Fruit fly (Drosophila melanogaster) whole organism, embryonic: Measurements from ENCODE around the gene spirit.
A peak's percentile ranks its signal among the peaks of the same experiment; 100 is the strongest.

Source experiments
- ATbp ChIP-seq: fragments of 200-800 bp; sonication (Bioruptor generic); optimal IDR thresholded peaks from 2 replicates; lab custom pipeline; 2017; ENCODE audit warnings: missing biosample characterization, mild to moderate bottlenecking, missing genetic modification characterization, missing genetic modification reagents
- BEAF-32 ChIP-seq: fragments of 200-800 bp; sonication (Bioruptor generic); optimal IDR thresholded peaks from 3 replicates; lab custom pipeline; 2017; ENCODE audit warnings: missing biosample characterization, missing genetic modification characterization, mild to moderate bottlenecking, moderate library complexity, missing genetic modification reagents
- C15 ChIP-seq: fragments of 200-800 bp; sonication (Bioruptor generic); IDR thresholded peaks from 3 replicates; pipeline ENCODE4 v1.3.6; 2022; ENCODE audit warnings: missing biosample characterization, missing genetic modification characterization
- CG10267 ChIP-seq: fragments of 200-800 bp; sonication (Bioruptor generic); optimal IDR thresholded peaks from 2 replicates; lab custom pipeline; 2018; ENCODE audit warnings: missing biosample characterization, mild to moderate bottlenecking, missing genetic modification characterization, moderate library complexity
- CG10959 ChIP-seq: fragments of 200-800 bp; sonication (Bioruptor generic); IDR thresholded peaks from 2 replicates; pipeline ENCODE4 v1.3.6; 2022; ENCODE audit warnings: missing biosample characterization, missing genetic modification characterization
- CG11093 ChIP-seq: fragments of 200-800 bp; sonication (Bioruptor generic); IDR thresholded peaks from 3 replicates; pipeline ENCODE4 v1.3.6; 2022; ENCODE audit warnings: missing biosample characterization, missing genetic modification characterization
- CG12391 ChIP-seq: fragments of 200-800 bp; sonication (Bioruptor generic); optimal IDR thresholded peaks from 3 replicates; lab custom pipeline; 2018; ENCODE audit warnings: missing biosample characterization, mild to moderate bottlenecking, missing genetic modification characterization, moderate library complexity
- CG12942 ChIP-seq: fragments of 200-800 bp; sonication (Bioruptor generic); optimal IDR thresholded peaks from 3 replicates; lab custom pipeline; 2016; ENCODE audit warnings: missing biosample characterization, missing genetic modification characterization
- CG13894 ChIP-seq: fragments of 200-800 bp; sonication (Bioruptor generic); optimal IDR thresholded peaks from 3 replicates; lab custom pipeline; 2018; ENCODE audit warnings: missing biosample characterization, mild to moderate bottlenecking, missing genetic modification characterization, moderate library complexity
- CG15011 ChIP-seq: fragments of 200-800 bp; sonication (Bioruptor generic); optimal IDR thresholded peaks from 3 replicates; lab custom pipeline; 2018; ENCODE audit warnings: missing biosample characterization, mild to moderate bottlenecking, missing genetic modification characterization
- CG15696 ChIP-seq: fragments of 200-800 bp; sonication (Bioruptor generic); optimal IDR thresholded peaks from 2 replicates; lab custom pipeline; 2019; ENCODE audit warnings: missing biosample characterization, mild to moderate bottlenecking, missing genetic modification characterization, moderate library complexity
- CG17359 ChIP-seq: fragments of 200-800 bp; sonication (Bioruptor generic); optimal IDR thresholded peaks from 3 replicates; lab custom pipeline; 2018; ENCODE audit warnings: missing biosample characterization, mild to moderate bottlenecking, missing genetic modification characterization, moderate library complexity
- CG1832 ChIP-seq: fragments of 200-800 bp; sonication (Bioruptor generic); optimal IDR thresholded peaks from 2 replicates; lab custom pipeline; 2017; ENCODE audit warnings: missing biosample characterization, mild to moderate bottlenecking, missing genetic modification characterization, inconsistent platforms
- CG3407 ChIP-seq: fragments of 200-800 bp; sonication (Bioruptor generic); optimal IDR thresholded peaks from 2 replicates; lab custom pipeline; 2018; ENCODE audit warnings: missing biosample characterization, mild to moderate bottlenecking, missing genetic modification characterization
- CG34422 ChIP-seq: fragments of 200-800 bp; sonication (Bioruptor generic); IDR thresholded peaks from 3 replicates; pipeline ENCODE4 v1.3.6; 2022; ENCODE audit warnings: missing biosample characterization, missing genetic modification characterization
- CG6175 ChIP-seq: fragments of 200-800 bp; sonication (Bioruptor generic); IDR thresholded peaks from 3 replicates; pipeline ENCODE4 v1.3.6; 2022; ENCODE audit warnings: missing biosample characterization, missing genetic modification characterization
- CG9817 ChIP-seq: fragments of 200-800 bp; sonication (Bioruptor generic); optimal IDR thresholded peaks from 2 replicates; lab custom pipeline; 2018; ENCODE audit warnings: missing biosample characterization, mild to moderate bottlenecking, missing genetic modification characterization, moderate library complexity
- Camta ChIP-seq: fragments of 200-800 bp; sonication (Bioruptor generic); optimal IDR thresholded peaks from 2 replicates; lab custom pipeline; 2016; ENCODE audit warnings: missing biosample characterization, missing genetic modification characterization
- Chrac-16 ChIP-seq: fragments of 200-800 bp; sonication (Bioruptor generic); optimal IDR thresholded peaks from 3 replicates; lab custom pipeline; 2016; ENCODE audit warnings: missing biosample characterization, missing genetic modification characterization
- Eip74EF ChIP-seq, 2 experiments: fragments of 200-800 bp in 1 of 2; fragments of >200 bp in 1 of 2; sonication (Bioruptor generic) in 1 of 2; optimal IDR thresholded peaks; 2 replicates each; lab custom pipeline; 2017 to 2019; ENCODE audit warnings: missing biosample characterization in 2 of 2, missing genetic modification characterization in 2 of 2, mild to moderate bottlenecking in 1 of 2, moderate library complexity in 1 of 2
- Ets97D ChIP-seq: fragments of 200-800 bp; sonication (Bioruptor generic); optimal IDR thresholded peaks from 3 replicates; lab custom pipeline; 2016; ENCODE audit warnings: missing biosample characterization, missing genetic modification characterization
- Fer2 ChIP-seq: fragments of 200-800 bp; sonication (Bioruptor generic); optimal IDR thresholded peaks from 2 replicates; lab custom pipeline; 2018; ENCODE audit warnings: missing biosample characterization, mild to moderate bottlenecking, missing genetic modification characterization, moderate library complexity
- HLHmδ ChIP-seq: fragments of 200-800 bp; sonication (Bioruptor generic); optimal IDR thresholded peaks from 2 replicates; lab custom pipeline; 2018; ENCODE audit warnings: missing biosample characterization, mild to moderate bottlenecking, missing genetic modification characterization, moderate library complexity
- Kr ChIP-seq: fragments of 200-800 bp; sonication (Bioruptor generic); optimal IDR thresholded peaks from 2 replicates; lab custom pipeline; 2017; ENCODE audit warnings: missing biosample characterization, mild to moderate bottlenecking, missing genetic modification characterization
- Mad ChIP-seq: fragments of 200-800 bp; sonication (Bioruptor generic); optimal IDR thresholded peaks from 2 replicates; lab custom pipeline; 2016; ENCODE audit warnings: missing biosample characterization, missing genetic modification characterization
- Spps ChIP-seq: fragments of 200-800 bp; sonication (Bioruptor generic); optimal IDR thresholded peaks from 2 replicates; lab custom pipeline; 2018; ENCODE audit warnings: missing biosample characterization, mild to moderate bottlenecking, missing genetic modification characterization
- Sry-δ ChIP-seq: fragments of 200-800 bp; sonication (Bioruptor generic); optimal IDR thresholded peaks from 2 replicates; lab custom pipeline; 2016; ENCODE audit warnings: missing biosample characterization, missing genetic modification characterization
- Stat92E ChIP-seq, 3 experiments: fragments of >200 bp in 2 of 3; fragments of 200-800 bp in 1 of 3; sonication (Bioruptor generic) in 1 of 3; optimal IDR thresholded peaks; 2 replicates each; lab custom pipeline; 2017 to 2019; ENCODE audit warnings: missing biosample characterization in 3 of 3, missing genetic modification characterization in 3 of 3, mild to moderate bottlenecking in 1 of 3, moderate library complexity in 1 of 3
- Xbp1 ChIP-seq: fragments of 200-800 bp; sonication (Bioruptor generic); optimal IDR thresholded peaks from 3 replicates; lab custom pipeline; 2016; ENCODE audit warnings: missing biosample characterization, mild to moderate bottlenecking, missing genetic modification characterization
- al ChIP-seq: fragments of 200-800 bp; sonication (Bioruptor generic); IDR thresholded peaks from 2 replicates; pipeline ENCODE4 v1.3.6; 2022; ENCODE audit warnings: missing biosample characterization, missing genetic modification characterization
- bsh ChIP-seq, 2 experiments: fragments of 200-800 bp; sonication (Bioruptor generic); optimal IDR thresholded peaks; 2 replicates each; lab custom pipeline; 2017 to 2018; ENCODE audit warnings: mild to moderate bottlenecking in 2 of 2, missing biosample characterization in 2 of 2, missing genetic modification characterization in 2 of 2, moderate library complexity in 1 of 2
- cg ChIP-seq: fragments of 200-800 bp; sonication (Bioruptor generic); optimal IDR thresholded peaks from 3 replicates; lab custom pipeline; 2019; ENCODE audit warnings: missing biosample characterization, mild to moderate bottlenecking, missing genetic modification characterization, moderate library complexity
- crol ChIP-seq: fragments of 200-800 bp; sonication (Bioruptor generic); IDR thresholded peaks from 2 replicates; pipeline ENCODE4 v1.3.6; 2022; ENCODE audit warnings: missing biosample characterization, missing genetic modification characterization
- dati ChIP-seq: fragments of 200-800 bp; sonication (Bioruptor generic); IDR thresholded peaks from 2 replicates; pipeline ENCODE4 v1.3.6; 2022; ENCODE audit warnings: missing biosample characterization, missing genetic modification characterization
- fd64A ChIP-seq: fragments of 200-800 bp; sonication (Bioruptor generic); optimal IDR thresholded peaks from 3 replicates; lab custom pipeline; 2018; ENCODE audit warnings: missing biosample characterization, mild to moderate bottlenecking, missing genetic modification characterization
- gcm2 ChIP-seq: fragments of 200-800 bp; sonication (Bioruptor generic); optimal IDR thresholded peaks from 2 replicates; lab custom pipeline; 2016; ENCODE audit warnings: missing biosample characterization, missing genetic modification characterization
- grau ChIP-seq: fragments of 200-800 bp; optimal IDR thresholded peaks from 3 replicates; lab custom pipeline; 2019; ENCODE audit warnings: missing biosample characterization, mild to moderate bottlenecking, missing genetic modification characterization, moderate library complexity
- gt ChIP-seq: fragments of 200-800 bp; sonication (Bioruptor generic); IDR thresholded peaks from 2 replicates; pipeline ENCODE4 v1.3.6; 2022; ENCODE audit warnings: missing biosample characterization, missing genetic modification characterization
- kah ChIP-seq: fragments of 200-800 bp; sonication (Bioruptor generic); optimal IDR thresholded peaks from 2 replicates; lab custom pipeline; 2018; ENCODE audit warnings: missing biosample characterization, mild to moderate bottlenecking, missing genetic modification characterization
- lbe ChIP-seq: fragments of 200-800 bp; sonication (Bioruptor generic); optimal IDR thresholded peaks from 2 replicates; lab custom pipeline; 2016; ENCODE audit warnings: missing biosample characterization, mild to moderate bottlenecking, missing genetic modification characterization
- lilli ChIP-seq: fragments of 200-800 bp; sonication (Bioruptor generic); optimal IDR thresholded peaks from 3 replicates; lab custom pipeline; 2016; ENCODE audit warnings: missing biosample characterization, missing genetic modification characterization
- phol ChIP-seq: fragments of 200-800 bp; sonication (Bioruptor generic); optimal IDR thresholded peaks from 3 replicates; lab custom pipeline; 2018; ENCODE audit warnings: missing biosample characterization, mild to moderate bottlenecking, missing genetic modification characterization, moderate library complexity
- pros ChIP-seq: fragments of 200-800 bp; sonication (Bioruptor generic); optimal IDR thresholded peaks from 3 replicates; lab custom pipeline; 2019; ENCODE audit warnings: missing biosample characterization, mild to moderate bottlenecking, missing genetic modification characterization, moderate library complexity
- psq ChIP-seq: fragments of 200-800 bp; sonication (Bioruptor generic); optimal IDR thresholded peaks from 2 replicates; lab custom pipeline; 2017; ENCODE audit warnings: missing biosample characterization, missing genetic modification characterization
- pzg ChIP-seq: fragments of 200-800 bp; sonication (Bioruptor generic); optimal IDR thresholded peaks from 3 replicates; lab custom pipeline; 2018; ENCODE audit warnings: missing biosample characterization, mild to moderate bottlenecking, missing genetic modification characterization, moderate library complexity
- sob ChIP-seq: fragments of 200-800 bp; sonication (Bioruptor generic); IDR thresholded peaks from 2 replicates; pipeline ENCODE4 v1.3.6; 2022; ENCODE audit warnings: missing biosample characterization, missing genetic modification characterization
- tna ChIP-seq: fragments of 200-800 bp; sonication (Bioruptor generic); IDR thresholded peaks from 2 replicates; pipeline ENCODE4 v1.3.6; 2022; ENCODE audit warnings: missing biosample characterization, missing genetic modification characterization; ENCODE audit not compliant: partially characterized antibody
- trem ChIP-seq: fragments of 200-800 bp; optimal IDR thresholded peaks from 3 replicates; lab custom pipeline; 2019; ENCODE audit warnings: missing biosample characterization, mild to moderate bottlenecking, missing genetic modification characterization, moderate library complexity
- unpg ChIP-seq: fragments of 200-800 bp; sonication (Bioruptor generic); optimal IDR thresholded peaks from 3 replicates; lab custom pipeline; 2018; ENCODE audit warnings: missing biosample characterization, mild to moderate bottlenecking, missing genetic modification characterization, moderate library complexity

Gene spirit

DNA sequence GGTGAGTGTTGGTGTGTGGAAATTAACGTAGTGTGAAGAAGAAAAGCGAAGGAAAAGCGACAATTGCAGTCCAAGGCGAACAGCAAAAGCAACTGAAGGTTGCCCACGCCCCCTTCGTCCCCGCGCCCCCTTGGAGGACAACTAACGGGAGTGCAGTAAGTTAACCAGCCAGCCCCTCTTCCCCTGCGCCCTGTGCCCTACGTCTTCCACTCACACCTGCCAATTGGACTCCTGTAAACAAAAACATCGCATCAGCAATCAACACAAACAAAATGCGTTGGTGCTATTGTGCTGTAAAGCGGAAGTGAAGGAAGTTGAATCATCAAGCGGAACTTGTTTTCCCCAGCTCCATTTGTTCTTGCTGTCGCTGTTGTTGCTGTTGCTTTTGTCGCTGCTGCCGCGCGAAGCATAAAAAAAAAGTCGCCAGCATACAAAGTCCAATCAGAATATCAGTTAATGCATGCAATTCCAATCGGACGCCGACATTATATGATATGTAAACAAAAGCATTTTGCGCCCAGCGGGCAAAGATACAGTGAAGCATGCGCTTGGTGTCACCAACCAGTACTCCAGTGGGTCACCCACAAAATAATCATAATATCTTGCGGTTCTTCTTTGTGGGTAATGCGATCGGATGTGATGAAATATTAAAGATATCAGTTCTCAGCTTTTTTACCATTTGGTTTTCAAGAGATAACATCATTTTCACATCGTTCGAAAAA lies 19.2 kb upstream of the spirit start (continued):
- TF ChIP-seq CG15696 (tag; lab: Kevin White, UChicago) = no peak
- no peak for TF ChIP-seq phol
- TF ChIP-seq CG17359 (tag; lab: Kevin White, UChicago) = peak; percentile 23
- peak; percentile 32 for TF ChIP-seq pros (GFP tag; lab: Kevin White, UChicago)
- peak; percentile 2 for TF ChIP-seq lbe
- no peak for TF ChIP-seq Sry-δ (GFP tag; lab: Kevin White, UChicago)
- TF ChIP-seq C15 (GFP tag; lab: Robert Waterston, UW) = no peak
- TF ChIP-seq ATbp (GFP tag; lab: Kevin White, UChicago) = no peak
- TF ChIP-seq crol (GFP tag; lab: Robert Waterston, UW) = peak; percentile 83
- TF ChIP-seq bsh (GFP tag; optimal IDR thresholded peaks at IDR 0.05; lab: Kevin White, UChicago) = peak in 1 of 2 experiments; percentile 50
- peak; percentile 55 for TF ChIP-seq cg
- no peak for TF ChIP-seq CG9817
- TF ChIP-seq unpg (GFP tag; lab: Kevin White, UChicago) = no peak
- TF ChIP-seq Eip74EF (GFP tag; optimal IDR thresholded peaks at IDR 0.05; lab: Kevin White, UChicago) = peak in 1 of 2 experiments; percentile 65
- TF ChIP-seq Mad = no peak
- peak; percentile 2 for TF ChIP-seq kah (GFP tag; lab: Kevin White, UChicago)
- TF ChIP-seq Camta (GFP tag; lab: Kevin White, UChicago) = no peak
- TF ChIP-seq CG1832 = no peak
- no peak for TF ChIP-seq CG3407 (GFP tag; lab: Kevin White, UChicago)
- no peak for TF ChIP-seq CG12391
- no peak for TF ChIP-seq CG13894 (tag; lab: Kevin White, UChicago)
- no peak for TF ChIP-seq Chrac-16 (GFP tag; lab: Kevin White, UChicago)
- no peak for TF ChIP-seq psq (GFP tag; lab: Kevin White, UChicago)
- TF ChIP-seq lilli (GFP tag; lab: Kevin White, UChicago) = peak; percentile 2
- no peak for TF ChIP-seq Kr

DNA sequence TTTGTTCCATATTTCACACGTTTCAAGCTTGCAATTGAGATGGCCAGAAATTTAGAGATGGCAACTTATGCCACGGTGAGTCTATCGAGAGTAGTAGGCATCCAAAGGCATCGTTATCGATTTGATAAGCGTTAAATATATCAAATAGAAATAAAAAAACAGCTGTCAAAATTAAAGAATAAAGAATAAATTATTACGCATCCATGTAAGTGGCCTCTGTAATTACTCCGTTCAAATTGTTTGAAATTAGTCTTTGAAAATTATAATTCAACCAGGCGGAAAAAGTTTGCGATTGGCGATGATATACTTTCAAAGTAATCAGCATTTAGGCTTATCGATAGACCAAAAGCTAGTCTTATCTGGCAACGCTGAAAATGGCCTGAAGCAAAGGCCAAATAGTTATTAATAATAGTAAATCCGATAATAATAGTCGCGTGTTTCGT lies 18.3 kb upstream of the spirit start, which contains the start of the genes CG12659 and Crag:
Gene CG12659, minus strand, starts transcription at position 45 of the 443 bp plus-strand sequence.
Gene Crag, plus strand, starts transcription at position 347 of the 443 bp plus-strand sequence.
- TF ChIP-seq CG9817 (no peak), CG11093 (GFP tag; lab: Robert Waterston, UW) (no peak), Xbp1 (no peak), al (GFP tag; lab: Robert Waterston, UW) (no peak), CG12942 (no peak), CG6175 (no peak), fd64A (GFP tag; lab: Kevin White, UChicago) (no peak), Spps (tag; lab: Kevin White, UChicago) (no peak), BEAF-32 (GFP tag; lab: Kevin White, UChicago) (peak; percentile 74), pzg (GFP tag; lab: Kevin White, UChicago) (peak; percentile 33), HLHmδ (GFP tag; lab: Kevin White, UChicago) (no peak), tna (GFP tag; lab: Robert Waterston, UW) (peak; percentile 52; the same call in 1 of the 2 replicates), CG10959 (GFP tag; lab: Robert Waterston, UW) (no peak), CG34422 (GFP tag; lab: Robert Waterston, UW) (no peak), trem (tag; lab: Kevin White, UChicago) (peak; percentile 32), sob (GFP tag; lab: Robert Waterston, UW) (no peak), CG15011 (no peak), crol (GFP tag; lab: Robert Waterston, UW) (no peak), gcm2 (no peak), gt (GFP tag; lab: Robert Waterston, UW) (no peak), CG10267 (peak; percentile 21), grau (tag; lab: Kevin White, UChicago) (peak; percentile 17), Ets97D (GFP tag; lab: Kevin White, UChicago) (peak; percentile 2), Stat92E (GFP tag; optimal IDR thresholded peaks at IDR 0.05; lab: Kevin White, UChicago) (no peak), Fer2 (tag; lab: Kevin White, UChicago) (no peak), dati (no peak)
